Fruit fly (Drosophila melanogaster): ENCODE measurements around the gene tx.

tx gene

DNA sequence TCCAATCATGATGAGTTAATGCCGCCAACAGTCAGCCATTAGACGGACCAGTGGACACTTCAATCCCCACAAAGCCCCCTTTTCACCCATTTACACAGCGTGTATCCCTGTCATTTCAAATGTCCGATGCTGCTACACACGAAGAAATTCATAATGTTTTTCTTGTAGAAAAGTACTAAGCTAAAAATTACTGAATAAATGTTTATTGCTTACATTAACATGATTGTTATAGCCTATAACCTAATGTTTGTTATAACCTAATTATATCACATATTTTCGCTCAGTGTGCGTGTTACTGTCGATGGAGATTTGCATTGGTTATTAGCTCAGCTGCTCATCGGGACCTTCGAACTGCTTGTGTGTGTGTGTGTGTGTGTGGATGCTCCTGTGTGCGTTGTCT is 4.0 kb upstream of the tx start (continued):
- TF ChIP-seq CG2202 (tag; optimal IDR thresholded peaks at IDR 0.05) (no peak), chif (GFP tag; optimal IDR thresholded peaks at IDR 0.05) (peak; percentile 44 to 47), pum (GFP tag; optimal IDR thresholded peaks at IDR 0.05) (peak; percentile 48), Stat92E (GFP tag; optimal IDR thresholded peaks at IDR 0.05) (no peak), Mrtf (GFP tag; IDR thresholded peaks at IDR 0.05) (0 out of 3 replicates have a peak, but pooled peaks have one; percentile 34), CG30403 (GFP tag; optimal IDR thresholded peaks at IDR 0.05) (peak; percentile 61), CG9876 (GFP tag; optimal IDR thresholded peaks at IDR 0.05) (no peak), MBD-R2 (GFP tag; IDR thresholded peaks at IDR 0.05) (no peak; the same call in 1 of the 2 replicates), Dll (GFP tag; IDR thresholded peaks at IDR 0.05; ENCODE audit: partially characterized antibody) (no peak), stc (GFP tag; IDR thresholded peaks at IDR 0.05) (peak; percentile 63), Blimp-1 (GFP tag; optimal IDR thresholded peaks at IDR 0.05) (peak; percentile 47), lilli (GFP tag; optimal IDR thresholded peaks at IDR 0.05) (peak; percentile 27), tin (GFP tag; optimal IDR thresholded peaks at IDR 0.05) (peak; percentile 0), Mes4 (GFP tag; optimal IDR thresholded peaks at IDR 0.05) (peak; percentile 10), Aef1 (GFP tag; IDR thresholded peaks at IDR 0.05) (peak; percentile 12; the same call in 1 of the 3 replicates), CG6272 (GFP tag; IDR thresholded peaks at IDR 0.05) (no peak), lmd (GFP tag; IDR thresholded peaks at IDR 0.05) (peak; percentile 52), CG7357 (GFP tag; IDR thresholded peaks at IDR 0.05) (peak; percentile 44; the same call in 1 of the 3 replicates), CG14965 (GFP tag; optimal IDR thresholded peaks at IDR 0.05; ENCODE audit: borderline replicate concordance) (no peak), z (GFP tag; IDR thresholded peaks at IDR 0.05) (no peak), CG12942 (GFP tag; optimal IDR thresholded peaks at IDR 0.05) (peak; percentile 7), en (GFP tag; optimal IDR thresholded peaks at IDR 0.05) (no peak), CG3065 (GFP tag; optimal IDR thresholded peaks at IDR 0.05) (no peak), H15 (GFP tag; IDR thresholded peaks at IDR 0.05) (peak; percentile 48; the same call in 1 of the 3 replicates), CG32532 (GFP tag; IDR thresholded peaks at IDR 0.05) (0 out of 2 replicates have a peak, but pooled peaks have one; percentile 17), HLH3B (GFP tag; IDR thresholded peaks at IDR 0.05) (peak; percentile 50; the same call in 1 of the 2 replicates), CG4328 (GFP tag; optimal IDR thresholded peaks at IDR 0.05) (no peak), Neu2 (GFP tag; optimal IDR thresholded peaks at IDR 0.05; ENCODE audit: borderline replicate concordance) (no peak), HmgZ (tag; optimal IDR thresholded peaks at IDR 0.05) (no peak), CG2129 (GFP tag; IDR thresholded peaks at IDR 0.05; ENCODE audit: partially characterized antibody) (no peak), CG10654 (GFP tag; optimal IDR thresholded peaks at IDR 0.05) (peak; percentile 13), ci (GFP tag; IDR thresholded peaks at IDR 0.05) (peak; percentile 74; the same call in 2 of the 3 replicates), Meics (GFP tag; optimal IDR thresholded peaks at IDR 0.05) (peak; percentile 8), CG33557 (GFP tag; optimal IDR thresholded peaks at IDR 0.05) (no peak), ATbp (GFP tag; optimal IDR thresholded peaks at IDR 0.05) (peak; percentile 38), trem (tag; optimal IDR thresholded peaks at IDR 0.05) (peak; percentile 5), ind (GFP tag; optimal IDR thresholded peaks at IDR 0.05) (peak; percentile 50), chn (GFP tag; optimal IDR thresholded peaks at IDR 0.05) (peak; percentile 16), CG14860 (GFP tag; IDR thresholded peaks at IDR 0.05; ENCODE audit: partially characterized antibody) (no peak), CG2120 (GFP tag; optimal IDR thresholded peaks at IDR 0.05) (peak; percentile 20), CG11696 (GFP tag; IDR thresholded peaks at IDR 0.05) (0 out of 2 replicates have a peak, but pooled peaks have one; percentile 32), gt (GFP tag; IDR thresholded peaks at IDR 0.05) (no peak), eve (GFP tag; optimal IDR thresholded peaks at IDR 0.05) (peak in 1 of 2 experiments; percentile 78), CG5245 (GFP tag; optimal IDR thresholded peaks at IDR 0.05) (peak; percentile 23), crc (GFP tag; optimal IDR thresholded peaks at IDR 0.05) (no peak), onecut (GFP tag; IDR thresholded peaks at IDR 0.05) (no peak), CG6813 (GFP tag; optimal IDR thresholded peaks at IDR 0.05) (no peak), zen (tag; optimal IDR thresholded peaks at IDR 0.05) (no peak), oc (tag; optimal IDR thresholded peaks at IDR 0.05) (no peak), Dip3 (GFP tag; optimal IDR thresholded peaks at IDR 0.05) (no peak), CG13775 (GFP tag; optimal IDR thresholded peaks at IDR 0.05) (peak; percentile 13)
